Fruit fly (Drosophila melanogaster): ENCODE data around the gene CG13999.
A peak's percentile ranks its signal among the peaks of the same experiment; 100 is the strongest.

The CG13999 gene

dm6 chr2L:5997609-5998229, 41.5 kb upstream of the CG13999 start (continued):
- TF ChIP-seq CG5953 (GFP tag; IDR thresholded peaks at IDR 0.05): no peak
- peak; percentile 49 for TF ChIP-seq CG2875 (GFP tag; optimal IDR thresholded peaks at IDR 0.05)
- peak; percentile 34 for TF ChIP-seq Oli (tag; optimal IDR thresholded peaks at IDR 0.05)
- TF ChIP-seq so (GFP tag; IDR thresholded peaks at IDR 0.05): no peak
- peak; percentile 10 for TF ChIP-seq CG15479 (GFP tag; optimal IDR thresholded peaks at IDR 0.05)
- TF ChIP-seq nau (GFP tag; optimal IDR thresholded peaks at IDR 0.05): no peak
- no peak for TF ChIP-seq CG12155 (GFP tag; optimal IDR thresholded peaks at IDR 0.05)
- TF ChIP-seq croc (GFP tag; conservative IDR thresholded peaks at IDR 0.05): no peak
- no peak for TF ChIP-seq dati (GFP tag; IDR thresholded peaks at IDR 0.05)
- peak; percentile 53 for TF ChIP-seq NfI (GFP tag; optimal IDR thresholded peaks at IDR 0.05)
- peak; percentile 88 for TF ChIP-seq Fer1 (GFP tag; optimal IDR thresholded peaks at IDR 0.05)
- no peak for TF ChIP-seq ash1 (GFP tag; optimal IDR thresholded peaks at IDR 0.05)
- TF ChIP-seq nmo (GFP tag; optimal IDR thresholded peaks at IDR 0.05): peak; percentile 19
- TF ChIP-seq pzg (GFP tag; optimal IDR thresholded peaks at IDR 0.05): peak; percentile 13
- no peak for TF ChIP-seq Bgb (GFP tag; IDR thresholded peaks at IDR 0.05; ENCODE audit: partially characterized antibody)
- no peak for TF ChIP-seq lilli (GFP tag; optimal IDR thresholded peaks at IDR 0.05)
- no peak for TF ChIP-seq Poxn (GFP tag; IDR thresholded peaks at IDR 0.05)
- TF ChIP-seq NC2β (GFP tag; optimal IDR thresholded peaks at IDR 0.05): no peak
- TF ChIP-seq Dip2 (GFP tag; IDR thresholded peaks at IDR 0.05): no peak
- no peak for TF ChIP-seq tx (GFP tag; optimal IDR thresholded peaks at IDR 0.05)
- TF ChIP-seq HmgZ (tag; optimal IDR thresholded peaks at IDR 0.05): peak; percentile 41
- TF ChIP-seq onecut (GFP tag; IDR thresholded peaks at IDR 0.05): peak; percentile 69
- no peak for TF ChIP-seq lmd (GFP tag; IDR thresholded peaks at IDR 0.05)
- no peak for TF ChIP-seq dmrt11E (tag; optimal IDR thresholded peaks at IDR 0.05)
- TF ChIP-seq CG7357 (GFP tag; IDR thresholded peaks at IDR 0.05): no peak
- no peak for TF ChIP-seq Optix (GFP tag; IDR thresholded peaks at IDR 0.05)
- TF ChIP-seq stc (GFP tag; IDR thresholded peaks at IDR 0.05): no peak
- TF ChIP-seq CG42726 (GFP tag; IDR thresholded peaks at IDR 0.05; ENCODE audit: partially characterized antibody): no peak
- no peak for TF ChIP-seq CG17568 (GFP tag; optimal IDR thresholded peaks at IDR 0.05)
- peak; percentile 33 for TF ChIP-seq CG8281 (tag; optimal IDR thresholded peaks at IDR 0.05)
- no peak for TF ChIP-seq Dll (GFP tag; IDR thresholded peaks at IDR 0.05; ENCODE audit: partially characterized antibody)

- no peak for TF ChIP-seq dimm (GFP tag; IDR thresholded peaks at IDR 0.05)
- TF ChIP-seq CG1233 (GFP tag; optimal IDR thresholded peaks at IDR 0.05): no peak
- no peak for TF ChIP-seq MTF-1 (GFP tag; optimal IDR thresholded peaks at IDR 0.05; ENCODE audit: borderline replicate concordance)
- TF ChIP-seq CG14710 (tag; optimal IDR thresholded peaks at IDR 0.05): no peak
- no peak for TF ChIP-seq Neu2 (GFP tag; optimal IDR thresholded peaks at IDR 0.05; ENCODE audit: borderline replicate concordance)
- TF ChIP-seq CG13624 (GFP tag; optimal IDR thresholded peaks at IDR 0.05): no peak
- no peak for TF ChIP-seq Mrtf (GFP tag; IDR thresholded peaks at IDR 0.05)
- peak; percentile 58 for TF ChIP-seq nom (GFP tag; optimal IDR thresholded peaks at IDR 0.05)
- no peak for TF ChIP-seq unpg (GFP tag; optimal IDR thresholded peaks at IDR 0.05)
- 0 out of 3 replicates have a peak, but pooled peaks have one; percentile 31 for TF ChIP-seq CG7963 (GFP tag; IDR thresholded peaks at IDR 0.05; ENCODE audit: partially characterized antibody)
- no peak for TF ChIP-seq chinmo (GFP tag; IDR thresholded peaks at IDR 0.05; ENCODE audit: partially characterized antibody)
- TF ChIP-seq Dll (GFP tag; IDR thresholded peaks at IDR 0.05; ENCODE audit: partially characterized antibody): no peak
- no peak for TF ChIP-seq Lpt (GFP tag; optimal IDR thresholded peaks at IDR 0.05)
- TF ChIP-seq CG13287 (GFP tag; IDR thresholded peaks at IDR 0.05; ENCODE audit: partially characterized antibody): no peak
- no peak for TF ChIP-seq CG7372 (GFP tag; IDR thresholded peaks at IDR 0.05)
- TF ChIP-seq CG3726 (GFP tag; IDR thresholded peaks at IDR 0.05): no peak
These were observed 34.2 kb upstream of the CG13999 start for dm6 chr2L:5990447-5990846.
